Worm (Caenorhabditis elegans): ENCODE data around the gene C15B12.3.

ce11 chrX:6435812-6436211 lies 31.6 kb downstream of the C15B12.3 start:
- TF ChIP-seq F57A8.1 (GFP tag; optimal IDR thresholded peaks at IDR 0.05) (no peak), dox-1 (GFP tag; IDR thresholded peaks at IDR 0.05) (no peak), zfh-2 (GFP tag; conservative IDR thresholded peaks at IDR 0.05) (no peak), Y95B8A.8 (GFP tag; IDR thresholded peaks at IDR 0.05) (no peak), ceh-27 (GFP tag; optimal IDR thresholded peaks at IDR 0.05) (no peak), unc-62 (GFP tag; optimal IDR thresholded peaks at IDR 0.05) (no peak), madf-6 (GFP tag; IDR thresholded peaks at IDR 0.05) (no peak), madf-8 (GFP tag; conservative IDR thresholded peaks at IDR 0.05) (no peak)

Data from whole organism, young adult.